Worm (Caenorhabditis elegans) whole organism, mixed stage, embryonic: ENCODE results near the gene icd-1.

Source experiments
- ceh-43 ChIP-seq: fragments of 200-800 bp; sonication (Bioruptor generic); optimal IDR thresholded peaks from 2 replicates; lab custom pipeline; 2018; ENCODE audit warnings: mild to moderate bottlenecking, missing genetic modification characterization, moderate library complexity, missing compliant biosample characterization
- ces-1 ChIP-seq: fragments of 150-350 bp; optimal IDR thresholded peaks from 2 replicates; lab custom pipeline; 2014; ENCODE audit warnings: missing biosample characterization, missing genetic modification reagents, missing genetic modification characterization
- elt-1 ChIP-seq: sonication (generic microtip); optimal IDR thresholded peaks from 2 replicates; lab custom pipeline; 2017; ENCODE audit warnings: missing genetic modification characterization, mild to moderate bottlenecking, missing compliant biosample characterization, antibody characterized with exemption, moderate library complexity, borderline replicate concordance; ENCODE audit not compliant: insufficient read depth
- elt-3 ChIP-seq: fragments of 150-350 bp; optimal IDR thresholded peaks from 2 replicates; lab custom pipeline; 2014; ENCODE audit warnings: missing biosample characterization, missing genetic modification characterization
- ham-2 ChIP-seq: fragments of 200-800 bp; sonication (Bioruptor generic); optimal IDR thresholded peaks from 2 replicates; lab custom pipeline; 2018; ENCODE audit warnings: mild to moderate bottlenecking, missing genetic modification characterization, missing compliant biosample characterization
- lin-13 ChIP-seq: fragments of 150-350 bp; optimal IDR thresholded peaks from 2 replicates; lab custom pipeline; 2014; ENCODE audit warnings: missing biosample characterization, missing genetic modification characterization
- lsy-2 ChIP-seq: fragments of 150-350 bp; optimal IDR thresholded peaks from 2 replicates; lab custom pipeline; 2014; ENCODE audit warnings: missing biosample characterization, missing genetic modification characterization
- nhr-12 ChIP-seq: fragments of 150-350 bp; optimal IDR thresholded peaks from 2 replicates; lab custom pipeline; 2014; ENCODE audit warnings: missing biosample characterization, missing genetic modification characterization
- nhr-28 ChIP-seq: fragments of 150-350 bp; optimal IDR thresholded peaks from 2 replicates; lab custom pipeline; 2014; ENCODE audit warnings: missing biosample characterization, missing genetic modification characterization
- pha-4 ChIP-seq: fragments of 150-350 bp; optimal IDR thresholded peaks from 2 replicates; lab custom pipeline; 2018; ENCODE audit warnings: missing biosample characterization, missing genetic modification reagents, missing genetic modification characterization
- snpc-4 ChIP-seq: fragments of 150-350 bp; optimal IDR thresholded peaks from 2 replicates; lab custom pipeline; 2014; ENCODE audit warnings: missing biosample characterization, missing genetic modification characterization
- unc-62 ChIP-seq: fragments of 150-350 bp; optimal IDR thresholded peaks from 2 replicates; lab custom pipeline; 2014; ENCODE audit warnings: missing biosample characterization, missing genetic modification reagents, missing genetic modification characterization
- ztf-11 ChIP-seq: fragments of 150-350 bp; optimal IDR thresholded peaks from 2 replicates; lab custom pipeline; 2014; ENCODE audit warnings: missing biosample characterization, missing genetic modification characterization

- TF ChIP-seq nhr-28 (no peak), ztf-11 (no peak), lin-13 (tag; lab: Kevin White, UChicago) (no peak), ces-1 (GFP tag; lab: Kevin White, UChicago) (no peak), lsy-2 (tag; lab: Kevin White, UChicago) (no peak), snpc-4 (no peak), unc-62 (GFP tag; lab: Kevin White, UChicago) (no peak), ham-2 (GFP tag; lab: Kevin White, UChicago) (no peak), elt-3 (no peak), ceh-43 (GFP tag; lab: Kevin White, UChicago) (peak; percentile 0), nhr-12 (tag; lab: Kevin White, UChicago) (no peak), pha-4 (tag; lab: Kevin White, UChicago) (no peak), elt-1 (tag; lab: Kevin White, UChicago) (no peak)
Measured at ce11 chrII:6565077-6565476, 23.4 kb downstream of the icd-1 start, which contains the start of gene mpz-3.
